Worm (Caenorhabditis elegans) whole organism, L2 larva: Measurements from ENCODE around the gene F34D6.1.
A peak's percentile ranks its signal among the peaks of the same experiment; 100 is the strongest.

ENCODE experiments used
- C34F6.9 ChIP-seq: fragments of 150-350 bp; optimal IDR thresholded peaks from 2 replicates; lab custom pipeline; 2014; ENCODE audit warnings: missing biosample characterization, missing genetic modification characterization
- F13H6.1 ChIP-seq: sonication (generic microtip); optimal IDR thresholded peaks from 2 replicates; lab custom pipeline; 2016; ENCODE audit warnings: missing genetic modification characterization, missing compliant biosample characterization
- ZK546.5 ChIP-seq: sonication (generic microtip); optimal IDR thresholded peaks from 2 replicates; lab custom pipeline; 2017; ENCODE audit warnings: missing biosample characterization, missing genetic modification characterization
- alr-1 ChIP-seq: fragments of 150-350 bp; optimal IDR thresholded peaks from 2 replicates; lab custom pipeline; 2014; ENCODE audit warnings: missing biosample characterization, missing genetic modification characterization
- aly-2 ChIP-seq: fragments of 150-350 bp; optimal IDR thresholded peaks from 2 replicates; lab custom pipeline; 2014; ENCODE audit warnings: missing biosample characterization, missing genetic modification characterization
- ama-1 ChIP-seq: fragments of 150-350 bp; optimal IDR thresholded peaks from 2 replicates; lab custom pipeline; 2018; ENCODE audit warnings: inconsistent platforms
- blmp-1 ChIP-seq: sonication (generic microtip); optimal IDR thresholded peaks from 2 replicates; lab custom pipeline; 2017; ENCODE audit warnings: missing genetic modification characterization, mild to moderate bottlenecking, missing compliant biosample characterization, antibody characterized with exemption, moderate library complexity; ENCODE audit not compliant: insufficient read depth
- ceh-82 ChIP-seq: fragments of 150-350 bp; optimal IDR thresholded peaks from 2 replicates; lab custom pipeline; 2014; ENCODE audit warnings: missing biosample characterization, missing genetic modification characterization
- crh-2 ChIP-seq: sonication (generic microtip); optimal IDR thresholded peaks from 2 replicates; lab custom pipeline; 2017; ENCODE audit warnings: missing biosample characterization, missing genetic modification characterization
- dmd-4 ChIP-seq: sonication (generic microtip); optimal IDR thresholded peaks from 2 replicates; lab custom pipeline; 2017; ENCODE audit warnings: missing biosample characterization, missing genetic modification characterization
- egl-27 ChIP-seq: sonication (generic microtip); optimal IDR thresholded peaks from 3 replicates; lab custom pipeline; 2017; ENCODE audit warnings: missing biosample characterization, missing genetic modification reagents, missing genetic modification characterization
- elt-1 ChIP-seq: fragments of 150-350 bp; optimal IDR thresholded peaks from 2 replicates; lab custom pipeline; 2014; ENCODE audit warnings: missing biosample characterization, missing genetic modification characterization
- fos-1 ChIP-seq: fragments of 150-350 bp; optimal IDR thresholded peaks from 2 replicates; lab custom pipeline; 2014; ENCODE audit warnings: missing biosample characterization, missing genetic modification characterization
- gmeb-1 ChIP-seq: fragments of 150-350 bp; optimal IDR thresholded peaks from 2 replicates; lab custom pipeline; 2014; ENCODE audit warnings: missing biosample characterization, missing genetic modification characterization
- lin-11 ChIP-seq: fragments of 150-350 bp; sonication (generic microtip); optimal IDR thresholded peaks from 2 replicates; lab custom pipeline; 2014; ENCODE audit warnings: missing biosample characterization, missing genetic modification characterization, inconsistent platforms, mixed read lengths
- lin-13 ChIP-seq: fragments of 150-350 bp; optimal IDR thresholded peaks from 2 replicates; lab custom pipeline; 2014; ENCODE audit warnings: missing biosample characterization, missing genetic modification reagents, missing genetic modification characterization
- lin-39 ChIP-seq: fragments of 150-350 bp; optimal IDR thresholded peaks from 2 replicates; lab custom pipeline; 2014; ENCODE audit warnings: missing biosample characterization, missing genetic modification reagents, missing genetic modification characterization
- mbf-1 ChIP-seq: sonication (generic microtip); optimal IDR thresholded peaks from 2 replicates; lab custom pipeline; 2017; ENCODE audit warnings: missing biosample characterization, missing genetic modification characterization
- mdl-1 ChIP-seq, 2 experiments: fragments of 150-350 bp in 1 of 2; sonication (generic microtip) in 1 of 2; optimal IDR thresholded peaks; 2 replicates each; lab custom pipeline; 2017; ENCODE audit warnings: missing biosample characterization in 2 of 2, missing genetic modification characterization in 2 of 2
- nhr-11 ChIP-seq: fragments of 150-350 bp; optimal IDR thresholded peaks from 2 replicates; lab custom pipeline; 2014; ENCODE audit warnings: missing biosample characterization, missing genetic modification characterization
- nhr-12 ChIP-seq: fragments of 150-350 bp; optimal IDR thresholded peaks from 2 replicates; lab custom pipeline; 2014; ENCODE audit warnings: missing biosample characterization, missing genetic modification characterization
- nhr-25 ChIP-seq: fragments of 150-350 bp; sonication (generic microtip); optimal IDR thresholded peaks from 3 replicates; lab custom pipeline; 2014; ENCODE audit warnings: missing biosample characterization, missing genetic modification characterization
- peb-1 ChIP-seq: fragments of 150-350 bp; optimal IDR thresholded peaks from 2 replicates; lab custom pipeline; 2014; ENCODE audit warnings: missing biosample characterization, missing genetic modification characterization
- sem-4 ChIP-seq: fragments of 150-350 bp; optimal IDR thresholded peaks from 2 replicates; lab custom pipeline; 2014; ENCODE audit warnings: missing biosample characterization, missing genetic modification reagents, missing genetic modification characterization
- skn-1 ChIP-seq: sonication (generic microtip); optimal IDR thresholded peaks from 2 replicates; lab custom pipeline; 2017; ENCODE audit warnings: missing biosample characterization, missing genetic modification characterization
- sma-3 ChIP-seq: sonication (generic microtip); optimal IDR thresholded peaks from 2 replicates; lab custom pipeline; 2016; ENCODE audit warnings: missing genetic modification reagents, missing genetic modification characterization, missing compliant biosample characterization
- sma-9 ChIP-seq, 2 experiments: fragments of 150-350 bp in 1 of 2; sonication (generic microtip) in 1 of 2; optimal IDR thresholded peaks; 2 replicates each; lab custom pipeline; 2014 to 2016; ENCODE audit warnings: missing genetic modification characterization in 2 of 2, mild to moderate bottlenecking in 1 of 2, missing biosample characterization in 1 of 2, missing compliant biosample characterization in 1 of 2, missing genetic modification reagents in 1 of 2, moderate library complexity in 1 of 2
- snpc-4 ChIP-seq: fragments of 150-350 bp; optimal IDR thresholded peaks from 2 replicates; lab custom pipeline; 2014; ENCODE audit warnings: missing biosample characterization, missing genetic modification characterization
- unc-39 ChIP-seq: fragments of 150-350 bp; optimal IDR thresholded peaks from 2 replicates; lab custom pipeline; 2014; ENCODE audit warnings: missing biosample characterization, missing genetic modification characterization
- unc-55 ChIP-seq: fragments of 150-350 bp; sonication (generic microtip); optimal IDR thresholded peaks from 3 replicates; lab custom pipeline; 2014; ENCODE audit warnings: missing biosample characterization, missing genetic modification reagents, missing genetic modification characterization
- zag-1 ChIP-seq: fragments of 150-350 bp; optimal IDR thresholded peaks from 2 replicates; lab custom pipeline; 2014; ENCODE audit warnings: missing biosample characterization, missing genetic modification characterization
- ztf-1 ChIP-seq: fragments of 200-800 bp; sonication (Bioruptor generic); conservative IDR thresholded peaks from 2 replicates; pipeline ENCODE4 v1.3.6; 2022; ENCODE audit warnings: missing genetic modification characterization, missing compliant biosample characterization
- ztf-11 ChIP-seq: sonication (generic microtip); optimal IDR thresholded peaks from 2 replicates; lab custom pipeline; 2017; ENCODE audit warnings: missing biosample characterization, missing genetic modification characterization

F34D6.1 gene

ce11 chrII:2700229-2700628, 19.2 kb upstream of the F34D6.1 start, which contains the start of gene sri-61:
TSS of gene sri-61 (minus strand) at chrII:2700329.
- TF ChIP-seq ZK546.5 (tag; lab: Kevin White, UChicago) (no peak), lin-13 (GFP tag; lab: Kevin White, UChicago) (no peak), snpc-4 (tag; lab: Kevin White, UChicago) (no peak), egl-27 (tag; lab: Kevin White, UChicago) (no peak), F13H6.1 (tag; lab: Kevin White, UChicago) (no peak), unc-55 (GFP tag; lab: Kevin White, UChicago) (no peak), sma-3 (no peak), nhr-12 (tag; lab: Kevin White, UChicago) (no peak), ama-1 (lab: Kevin White, UChicago) (no peak), elt-1 (tag; lab: Kevin White, UChicago) (no peak), alr-1 (tag; lab: Kevin White, UChicago) (no peak), lin-39 (tag; lab: Kevin White, UChicago) (no peak), ceh-82 (no peak), ztf-11 (no peak), gmeb-1 (tag; lab: Kevin White, UChicago) (no peak), nhr-25 (no peak), nhr-11 (tag; lab: Kevin White, UChicago) (no peak), crh-2 (tag; lab: Kevin White, UChicago) (no peak), peb-1 (tag; lab: Kevin White, UChicago) (no peak)

- TF ChIP-seq ZK546.5 (tag; lab: Kevin White, UChicago) = no peak
- no peak for TF ChIP-seq crh-2 (tag; lab: Kevin White, UChicago)
- TF ChIP-seq nhr-12 (tag; lab: Kevin White, UChicago) = no peak
- TF ChIP-seq sma-9 (GFP tag; optimal IDR thresholded peaks at IDR 0.05; lab: Kevin White, UChicago) = no peak
- TF ChIP-seq sma-9 (tag; optimal IDR thresholded peaks at IDR 0.05; lab: Kevin White, UChicago) = no peak
- TF ChIP-seq fos-1 (tag; lab: Kevin White, UChicago) = no peak
- TF ChIP-seq peb-1 (tag; lab: Kevin White, UChicago) = no peak
- no peak for TF ChIP-seq skn-1 (tag; lab: Kevin White, UChicago)
- TF ChIP-seq nhr-11 (tag; lab: Kevin White, UChicago) = no peak
- TF ChIP-seq sma-3 = no peak
Observed at ce11 chrII:2698378-2698777, 17.4 kb upstream of the F34D6.1 start, which contains the start of gene sri-62. TSS of gene sri-62 (minus strand) at chrII:2698478.

- TF ChIP-seq C34F6.9 (tag; lab: Kevin White, UChicago) = no peak
- TF ChIP-seq F13H6.1 (tag; lab: Kevin White, UChicago) = peak; percentile 22
- no peak for TF ChIP-seq zag-1 (tag; lab: Kevin White, UChicago)
Observed at ce11 chrII:2695079-2695478, 14.1 kb upstream of the F34D6.1 start.

ce11 chrII:2692476-2692875, 11.5 kb upstream of the F34D6.1 start, which contains the start of gene set-11:
TSS of gene set-11 (minus strand) at chrII:2692576.
- TF ChIP-seq alr-1 (tag; lab: Kevin White, UChicago) (no peak), elt-1 (tag; lab: Kevin White, UChicago) (no peak), unc-39 (tag; lab: Kevin White, UChicago) (no peak), sma-3 (no peak), aly-2 (tag; lab: Kevin White, UChicago) (no peak), sem-4 (tag; lab: Kevin White, UChicago) (no peak), mbf-1 (no peak)

- no peak for TF ChIP-seq elt-1 (tag; lab: Kevin White, UChicago)
- no peak for TF ChIP-seq lin-13 (GFP tag; lab: Kevin White, UChicago)
- TF ChIP-seq mdl-1 (tag; optimal IDR thresholded peaks at IDR 0.05; lab: Kevin White, UChicago) = no peak
- TF ChIP-seq lin-11 (tag; lab: Kevin White, UChicago) = no peak
- TF ChIP-seq ZK546.5 (tag; lab: Kevin White, UChicago) = no peak
- no peak for TF ChIP-seq alr-1 (tag; lab: Kevin White, UChicago)
- TF ChIP-seq ceh-82 = no peak
- no peak for TF ChIP-seq egl-27 (tag; lab: Kevin White, UChicago)
- TF ChIP-seq nhr-12 (tag; lab: Kevin White, UChicago) = no peak
- no peak for TF ChIP-seq C34F6.9 (tag; lab: Kevin White, UChicago)
- no peak for TF ChIP-seq dmd-4 (tag; lab: Kevin White, UChicago)
- TF ChIP-seq blmp-1 = no peak
- no peak for TF ChIP-seq ztf-1 (GFP tag; lab: Robert Waterston, UW)
- no peak for TF ChIP-seq nhr-11 (tag; lab: Kevin White, UChicago)
- no peak for TF ChIP-seq aly-2 (tag; lab: Kevin White, UChicago)
- no peak for TF ChIP-seq ztf-11
- no peak for TF ChIP-seq peb-1 (tag; lab: Kevin White, UChicago)
Observed at ce11 chrII:2690080-2690479, 9.1 kb upstream of the F34D6.1 start, which contains the start of gene nspf-3. TSS of gene nspf-3 (minus strand) at chrII:2690180.
